Fruit fly (Drosophila melanogaster): ENCODE data around the gene tara.

Gene tara

DNA sequence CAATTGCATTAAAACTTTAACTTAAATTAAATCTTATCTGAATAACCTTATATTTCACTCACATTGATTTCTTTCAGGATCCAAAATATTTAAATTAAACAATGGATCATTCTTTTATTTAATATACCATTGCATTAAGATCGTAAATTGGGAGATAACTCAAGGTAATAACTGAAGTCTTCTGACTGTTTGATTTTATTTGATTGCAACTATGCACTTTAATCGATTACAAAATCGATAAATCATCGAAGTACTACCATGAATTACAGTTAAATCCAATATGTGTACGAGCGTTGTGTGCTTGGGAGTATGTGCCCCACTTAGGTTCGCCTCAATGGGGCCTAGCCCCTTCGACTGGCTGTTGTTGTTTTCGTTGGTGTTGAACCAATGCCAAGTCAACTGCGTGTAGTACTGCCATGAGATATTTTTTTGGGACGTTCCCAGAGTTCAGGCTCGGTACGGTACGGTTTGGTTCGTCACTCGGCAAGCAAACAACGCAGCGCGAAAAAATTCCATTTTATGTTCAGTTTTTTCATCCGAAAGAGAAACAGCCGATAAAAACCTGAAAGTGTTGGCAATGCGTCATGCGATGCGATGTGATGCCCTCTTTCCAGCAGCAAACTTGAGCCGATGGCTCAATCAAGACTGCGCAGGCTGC, 13.4 kb upstream of the tara start:
- TF ChIP-seq MBD-R2 (GFP tag; IDR thresholded peaks at IDR 0.05) (peak; percentile 28; the same call in 1 of the 2 replicates), Nf-YA (GFP tag; IDR thresholded peaks at IDR 0.05) (no peak), sens (GFP tag) (peak; percentile 40), CG2116 (GFP tag; optimal IDR thresholded peaks at IDR 0.05) (peak; percentile 52), CG32532 (GFP tag; IDR thresholded peaks at IDR 0.05) (no peak), hth (optimal IDR thresholded peaks at IDR 0.05) (no peak), ken (GFP tag; IDR thresholded peaks at IDR 0.05) (0 out of 3 replicates have a peak, but pooled peaks have one; percentile 7), CG13894 (tag; optimal IDR thresholded peaks at IDR 0.05) (peak; percentile 1), Ravus (GFP tag; IDR thresholded peaks at IDR 0.05) (no peak), Atf6 (GFP tag; IDR thresholded peaks at IDR 0.05) (0 out of 2 replicates have a peak, but pooled peaks have one; percentile 18), Deaf1 (tag; optimal IDR thresholded peaks at IDR 0.05) (peak; percentile 35), CG11247 (GFP tag; IDR thresholded peaks at IDR 0.05) (no peak), org-1 (GFP tag; optimal IDR thresholded peaks at IDR 0.05) (peak; percentile 5), Nf-YC (tag; optimal IDR thresholded peaks at IDR 0.05) (no peak), E2f2 (GFP tag; IDR thresholded peaks at IDR 0.05) (0 out of 2 replicates have a peak, but pooled peaks have one; percentile 10), sr (GFP tag; IDR thresholded peaks at IDR 0.05) (no peak), CG9932 (GFP tag; IDR thresholded peaks at IDR 0.05) (0 out of 2 replicates have a peak, but pooled peaks have one; percentile 8), salm (tag; optimal IDR thresholded peaks at IDR 0.05) (no peak), CkIIα-i1 (GFP tag; IDR thresholded peaks at IDR 0.05) (no peak), Hmx (GFP tag; optimal IDR thresholded peaks at IDR 0.05) (no peak), CG1792 (GFP tag; optimal IDR thresholded peaks at IDR 0.05) (no peak), en (GFP tag; optimal IDR thresholded peaks at IDR 0.05) (no peak), pan (optimal IDR thresholded peaks at IDR 0.05) (no peak), pan (GFP tag; optimal IDR thresholded peaks at IDR 0.05 in 1 of 2, IDR thresholded peaks at IDR 0.05 in 1 of 2) (peak in 1 of 2 experiments; percentile 12), CG3838 (GFP tag; optimal IDR thresholded peaks at IDR 0.05) (no peak), Mes4 (GFP tag; optimal IDR thresholded peaks at IDR 0.05) (no peak), CG11723 (GFP tag; optimal IDR thresholded peaks at IDR 0.05) (no peak), CrebB (tag; optimal IDR thresholded peaks at IDR 0.05) (peak; percentile 8), Pdp1 (GFP tag; optimal IDR thresholded peaks at IDR 0.05) (no peak), zfh1 (GFP tag; IDR thresholded peaks at IDR 0.05) (no peak), ATbp (GFP tag; optimal IDR thresholded peaks at IDR 0.05) (peak; percentile 24), unpg (GFP tag; optimal IDR thresholded peaks at IDR 0.05) (no peak), Hand (GFP tag; optimal IDR thresholded peaks at IDR 0.05) (no peak), ftz-f1 (GFP tag; optimal IDR thresholded peaks at IDR 0.05) (peak; percentile 19), hkb (optimal IDR thresholded peaks at IDR 0.05) (no peak), hkb (GFP tag; IDR thresholded peaks at IDR 0.05) (peak; percentile 17; the same call in 1 of the 2 replicates), CG12391 (tag; optimal IDR thresholded peaks at IDR 0.05) (no peak), CG17568 (GFP tag; optimal IDR thresholded peaks at IDR 0.05) (peak; percentile 7), ase (GFP tag; IDR thresholded peaks at IDR 0.05) (no peak), Sox102F (GFP tag; optimal IDR thresholded peaks at IDR 0.05) (no peak), stwl (tag; optimal IDR thresholded peaks at IDR 0.05) (peak; percentile 74), CG5180 (GFP tag; optimal IDR thresholded peaks at IDR 0.05) (peak; percentile 41), abd-A (tag; optimal IDR thresholded peaks at IDR 0.05) (no peak), chif (GFP tag; optimal IDR thresholded peaks at IDR 0.05) (no peak), bowl (GFP tag; IDR thresholded peaks at IDR 0.05) (no peak), CG6854 (GFP tag; optimal IDR thresholded peaks at IDR 0.05) (no peak), yki (optimal IDR thresholded peaks at IDR 0.05) (no peak), B-H1 (GFP tag; IDR thresholded peaks at IDR 0.05) (no peak), Mrtf (GFP tag; IDR thresholded peaks at IDR 0.05) (no peak), bab2 (GFP tag; optimal IDR thresholded peaks at IDR 0.05) (no peak), Atf-2 (GFP tag; optimal IDR thresholded peaks at IDR 0.05) (no peak), NfI (GFP tag; optimal IDR thresholded peaks at IDR 0.05) (no peak)
